Worm (Caenorhabditis elegans) whole organism, L1 larva: ENCODE measurements around the gene F18F11.4.

Experiments used
- C04F5.9 ChIP-seq: sonication (generic microtip); optimal IDR thresholded peaks from 2 replicates; lab custom pipeline; 2016; ENCODE audit warnings: missing genetic modification characterization, missing compliant biosample characterization
- C16A3.4 ChIP-seq: fragments of 150-350 bp; optimal IDR thresholded peaks from 2 replicates; lab custom pipeline; 2014; ENCODE audit warnings: missing biosample characterization, missing genetic modification characterization
- F16B12.6 ChIP-seq: fragments of 150-350 bp; optimal IDR thresholded peaks from 2 replicates; lab custom pipeline; 2014; ENCODE audit warnings: missing biosample characterization, missing genetic modification characterization
- aha-1 ChIP-seq: fragments of 150-350 bp; optimal IDR thresholded peaks from 2 replicates; lab custom pipeline; 2014; ENCODE audit warnings: missing biosample characterization, missing genetic modification characterization
- alr-1 ChIP-seq: fragments of 200-800 bp; sonication (Bioruptor generic); optimal IDR thresholded peaks from 2 replicates; lab custom pipeline; 2018; ENCODE audit warnings: borderline replicate concordance, mild to moderate bottlenecking, missing genetic modification characterization, missing compliant biosample characterization
- aly-2 ChIP-seq: fragments of 150-350 bp; optimal IDR thresholded peaks from 2 replicates; lab custom pipeline; 2014; ENCODE audit warnings: missing biosample characterization, missing genetic modification characterization
- blmp-1 ChIP-seq: fragments of 150-350 bp; optimal IDR thresholded peaks from 2 replicates; lab custom pipeline; 2014; ENCODE audit warnings: missing biosample characterization, missing genetic modification characterization
- ceh-63 ChIP-seq: fragments of 200-800 bp; sonication (Bioruptor generic); optimal IDR thresholded peaks from 2 replicates; lab custom pipeline; 2018; ENCODE audit warnings: mild to moderate bottlenecking, missing genetic modification characterization, missing compliant biosample characterization
- efl-1 ChIP-seq, 4 experiments: fragments of 150-350 bp; optimal IDR thresholded peaks in 3 of 4; peaks in 1 of 4; 1 replicate in 1 of 4; 2 replicates in 3 of 4; lab custom pipeline; 2014; ENCODE audit warnings: missing biosample characterization in 2 of 4, missing genetic modification characterization in 2 of 4, missing genetic modification reagents in 2 of 4
- efl-3 ChIP-seq: fragments of 200-800 bp; sonication (Bioruptor generic); optimal IDR thresholded peaks from 2 replicates; lab custom pipeline; 2018; ENCODE audit warnings: mild to moderate bottlenecking, missing genetic modification characterization, missing compliant biosample characterization
- elt-2 ChIP-seq: sonication (generic microtip); optimal IDR thresholded peaks from 2 replicates; lab custom pipeline; 2016; ENCODE audit warnings: missing genetic modification characterization, mild to moderate bottlenecking, inconsistent platforms, missing compliant biosample characterization, missing genetic modification reagents
- elt-3 ChIP-seq, 6 experiments: fragments of 150-350 bp in 1 of 6; sonication (generic microtip); optimal IDR thresholded peaks; 2 replicates each; lab custom pipeline; 2017 to 2018; ENCODE audit warnings: missing biosample characterization in 6 of 6, missing genetic modification characterization in 6 of 6, inconsistent platforms in 1 of 6
- fkh-4 ChIP-seq: sonication (generic microtip); optimal IDR thresholded peaks from 2 replicates; lab custom pipeline; 2016; ENCODE audit warnings: missing compliant biosample characterization, missing genetic modification characterization, borderline replicate concordance
- fos-1 ChIP-seq: fragments of 150-350 bp; optimal IDR thresholded peaks from 2 replicates; lab custom pipeline; 2014; ENCODE audit warnings: missing biosample characterization, missing genetic modification characterization
- lin-35 ChIP-seq, 2 experiments: fragments of 150-350 bp; optimal IDR thresholded peaks; 2 replicates each; lab custom pipeline; 2014; ENCODE audit warnings: missing biosample characterization in 2 of 2, missing genetic modification characterization in 2 of 2, missing genetic modification reagents in 2 of 2
- lsy-2 ChIP-seq, 2 experiments: fragments of 150-350 bp; optimal IDR thresholded peaks; 2 replicates each; lab custom pipeline; 2014; ENCODE audit warnings: missing biosample characterization in 2 of 2, missing genetic modification characterization in 2 of 2
- mdl-1 ChIP-seq, 2 experiments: fragments of 150-350 bp; optimal IDR thresholded peaks; 2 replicates each; lab custom pipeline; 2014 to 2017; ENCODE audit warnings: missing biosample characterization in 2 of 2, missing genetic modification characterization in 2 of 2, inconsistent platforms in 1 of 2
- mep-1 ChIP-seq: fragments of 150-350 bp; optimal IDR thresholded peaks from 2 replicates; lab custom pipeline; 2014; ENCODE audit warnings: missing biosample characterization, missing genetic modification characterization
- nhr-11 ChIP-seq: fragments of 150-350 bp; optimal IDR thresholded peaks from 2 replicates; lab custom pipeline; 2014; ENCODE audit warnings: missing biosample characterization, missing genetic modification characterization
- nhr-19 ChIP-seq: fragments of 200-800 bp; sonication (Bioruptor generic); conservative IDR thresholded peaks from 2 replicates; pipeline ENCODE4 v1.3.6; 2022; ENCODE audit warnings: missing genetic modification characterization, missing compliant biosample characterization
- nhr-71 ChIP-seq: sonication (generic microtip); optimal IDR thresholded peaks from 2 replicates; lab custom pipeline; 2016; ENCODE audit warnings: mild to moderate bottlenecking, missing genetic modification characterization, moderate library complexity, missing compliant biosample characterization
- nhr-76 ChIP-seq: sonication (generic microtip); optimal IDR thresholded peaks from 2 replicates; lab custom pipeline; 2017; ENCODE audit warnings: missing biosample characterization, missing genetic modification characterization
- nhr-77 ChIP-seq: fragments of 150-350 bp; optimal IDR thresholded peaks from 2 replicates; lab custom pipeline; 2014; ENCODE audit warnings: missing biosample characterization, missing genetic modification characterization
- pax-3 ChIP-seq: fragments of 200-800 bp; sonication (Bioruptor generic); optimal IDR thresholded peaks from 2 replicates; lab custom pipeline; 2018; ENCODE audit warnings: mild to moderate bottlenecking, missing genetic modification characterization, moderate library complexity, missing compliant biosample characterization
- rnt-1 ChIP-seq: sonication (generic microtip); optimal IDR thresholded peaks from 2 replicates; lab custom pipeline; 2016; ENCODE audit warnings: mild to moderate bottlenecking, missing genetic modification characterization, moderate library complexity, missing compliant biosample characterization
- skn-1 ChIP-seq: fragments of 150-350 bp; optimal IDR thresholded peaks from 2 replicates; lab custom pipeline; 2014; ENCODE audit warnings: missing biosample characterization, missing genetic modification characterization
- sptf-1 ChIP-seq: fragments of 150-350 bp; optimal IDR thresholded peaks from 2 replicates; lab custom pipeline; 2014; ENCODE audit warnings: missing biosample characterization, missing genetic modification characterization
- tbx-2 ChIP-seq: sonication (generic microtip); optimal IDR thresholded peaks from 2 replicates; lab custom pipeline; 2016; ENCODE audit warnings: missing genetic modification characterization, missing compliant biosample characterization
- unc-30 ChIP-seq: sonication (generic microtip); optimal IDR thresholded peaks from 2 replicates; lab custom pipeline; 2017; ENCODE audit warnings: missing biosample characterization, missing genetic modification characterization
- unc-86 ChIP-seq: sonication (generic microtip); optimal IDR thresholded peaks from 2 replicates; lab custom pipeline; 2016; ENCODE audit warnings: missing genetic modification characterization, missing compliant biosample characterization
- vab-15 ChIP-seq: sonication (generic microtip); optimal IDR thresholded peaks from 2 replicates; lab custom pipeline; 2017; ENCODE audit warnings: missing genotype, mild to moderate bottlenecking, missing genetic modification characterization, missing compliant biosample characterization
- xbp-1 ChIP-seq: sonication (generic microtip); optimal IDR thresholded peaks from 2 replicates; lab custom pipeline; 2016; ENCODE audit warnings: missing genetic modification characterization, missing compliant biosample characterization
- ztf-11 ChIP-seq, 2 experiments: sonication (generic microtip); optimal IDR thresholded peaks; 2 replicates each; lab custom pipeline; 2016 to 2017; ENCODE audit warnings: missing genetic modification characterization in 2 of 2, missing biosample characterization in 1 of 2, missing compliant biosample characterization in 1 of 2

The F18F11.4 gene

DNA sequence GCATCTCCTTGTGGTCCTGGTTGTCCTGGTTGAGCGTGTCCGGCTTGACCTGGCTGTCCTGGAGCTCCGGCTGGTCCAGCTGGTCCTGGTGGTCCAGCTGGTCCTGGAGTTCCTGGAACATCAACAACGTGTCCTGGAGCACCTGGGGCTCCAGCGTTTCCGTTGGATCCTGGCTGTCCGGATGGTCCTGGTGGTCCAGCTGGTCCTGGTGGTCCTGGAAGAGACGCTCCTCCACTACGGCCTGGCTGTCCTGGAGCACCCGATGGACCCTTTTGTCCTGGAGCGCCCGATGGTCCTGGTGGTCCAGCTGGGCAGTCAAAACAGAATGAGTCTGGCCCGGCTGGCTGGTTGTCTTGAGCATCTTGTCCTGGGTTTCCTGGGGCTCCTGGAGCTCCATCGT, 5.0 kb upstream of the F18F11.4 start:
- TF ChIP-seq efl-3 (no peak), C16A3.4 (tag; lab: Kevin White, UChicago) (no peak), efl-1 (optimal IDR thresholded peaks at IDR 0.05; lab: Kevin White, UChicago) (no peak), efl-1 (GFP tag; optimal IDR thresholded peaks at IDR 0.05 in 1 of 2; lab: Kevin White, UChicago) (no peak), xbp-1 (tag; lab: Kevin White, UChicago) (no peak), sptf-1 (tag; lab: Kevin White, UChicago) (no peak), unc-30 (tag; lab: Kevin White, UChicago) (no peak), alr-1 (no peak)

DNA sequence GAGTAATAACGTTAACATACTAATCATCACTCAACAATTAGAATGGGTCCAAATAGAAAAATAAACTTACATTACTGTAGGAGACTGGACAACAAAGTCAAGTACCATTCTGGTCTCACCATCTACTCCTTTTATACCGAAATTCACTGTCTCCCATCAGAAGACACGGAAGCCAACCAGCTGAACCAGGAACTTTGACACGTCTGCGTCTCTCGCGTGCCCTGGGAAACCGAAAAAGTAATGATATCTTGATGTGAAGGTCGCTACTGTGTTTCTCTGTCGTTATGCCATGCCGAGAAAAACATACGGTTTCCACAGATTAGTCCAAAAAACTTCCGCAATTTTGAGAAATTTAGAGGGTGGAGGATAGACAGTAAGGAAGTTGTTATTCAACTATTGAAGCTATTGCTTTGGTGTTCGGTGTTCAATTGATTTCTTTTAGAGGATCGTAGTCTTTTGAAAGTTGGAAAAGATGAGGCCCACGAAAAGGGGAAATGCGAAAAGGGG, 4.0 kb upstream of the F18F11.4 start, which contains the start of gene col-101:
col-101 (minus strand) TSS at position 457 of the 507 bp plus-strand sequence.
- TF ChIP-seq fkh-4 (tag; lab: Kevin White, UChicago) (no peak), nhr-71 (no peak), unc-86 (tag; lab: Kevin White, UChicago) (no peak), nhr-11 (tag; lab: Kevin White, UChicago) (no peak), aha-1 (no peak), efl-1 (optimal IDR thresholded peaks at IDR 0.05; lab: Kevin White, UChicago) (no peak), efl-1 (GFP tag; optimal IDR thresholded peaks at IDR 0.05 in 1 of 2; lab: Kevin White, UChicago) (peak in 1 of 2 experiments; percentile 75), mdl-1 (tag; optimal IDR thresholded peaks at IDR 0.05; lab: Kevin White, UChicago) (no peak), mep-1 (tag; lab: Kevin White, UChicago) (peak; percentile 18), blmp-1 (peak; percentile 42), pax-3 (tag; lab: Kevin White, UChicago) (no peak), tbx-2 (tag; lab: Kevin White, UChicago) (peak; percentile 52), ztf-11 (tag; optimal IDR thresholded peaks at IDR 0.05; lab: Kevin White, UChicago) (no peak), skn-1 (tag; lab: Kevin White, UChicago) (no peak), elt-3 (tag; optimal IDR thresholded peaks at IDR 0.05; lab: Kevin White, UChicago) (peak in 1 of 6 experiments; percentile 28)

DNA sequence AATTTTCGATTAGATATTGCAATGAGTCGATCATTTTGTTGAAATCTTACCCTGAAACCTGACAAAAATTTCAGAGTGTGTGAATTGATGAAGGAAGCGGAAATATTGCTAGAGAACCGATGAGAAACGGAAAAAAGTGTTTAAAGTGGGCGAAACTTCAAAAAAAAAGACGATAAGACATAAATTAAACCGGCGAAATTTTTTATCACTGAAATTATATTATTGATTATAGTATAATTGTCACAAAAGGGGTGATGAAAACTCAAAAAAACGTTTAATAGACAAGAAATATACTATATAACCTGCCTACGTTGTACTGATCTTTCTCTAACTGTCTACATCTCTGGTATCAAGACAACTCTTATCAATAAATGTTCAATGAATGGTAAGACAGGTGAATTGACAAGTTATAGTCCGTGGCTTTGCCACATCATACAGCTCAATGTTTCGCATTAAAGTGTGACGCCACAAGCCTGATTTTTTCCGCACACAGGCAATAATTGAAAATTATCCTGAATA, 6.6 kb downstream of the F18F11.4 start, which contains the start of gene pxmp-4:
pxmp-4 (minus strand) TSS at position 51 of the 519 bp plus-strand sequence.
- peak; percentile 50 for TF ChIP-seq elt-2
- peak in 1 of 2 experiments; percentile 27 for TF ChIP-seq lin-35 (GFP tag; optimal IDR thresholded peaks at IDR 0.05; lab: Kevin White, UChicago)
- no peak for TF ChIP-seq efl-1 (optimal IDR thresholded peaks at IDR 0.05; lab: Kevin White, UChicago)
- peak in 1 of 2 experiments; percentile 43 for TF ChIP-seq efl-1 (GFP tag; optimal IDR thresholded peaks at IDR 0.05 in 1 of 2; lab: Kevin White, UChicago)
- TF ChIP-seq aly-2 (tag; lab: Kevin White, UChicago), result no peak

DNA sequence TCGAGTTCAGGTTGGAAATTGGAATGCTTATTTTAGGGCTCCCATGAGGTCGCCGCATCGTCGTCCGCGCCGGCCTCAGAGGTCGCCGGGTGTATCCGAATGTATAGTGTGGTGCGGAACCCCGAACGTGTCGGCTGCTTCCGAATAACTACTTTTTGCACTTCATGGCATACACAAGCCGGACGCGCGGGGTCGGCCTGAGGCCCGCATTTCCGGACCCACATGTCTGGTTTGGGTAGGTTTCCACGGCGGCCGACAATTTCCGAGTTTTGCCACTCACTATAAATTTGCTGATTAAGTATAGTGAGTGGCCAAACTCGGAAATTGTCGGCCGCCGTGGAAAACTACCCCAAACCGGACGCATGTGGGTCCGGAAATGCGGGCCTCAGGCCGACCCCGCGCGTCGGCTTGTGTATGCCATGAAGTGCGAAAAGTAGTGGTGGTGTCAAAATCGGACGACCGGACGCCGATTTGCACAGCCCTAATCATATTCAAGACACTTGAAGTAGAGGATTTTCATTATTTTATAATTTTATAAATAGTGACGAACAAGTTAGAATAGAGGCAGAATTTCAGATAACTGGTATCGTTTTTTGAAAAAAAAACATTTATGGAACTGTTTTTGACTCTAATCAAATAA, 7.7 kb downstream of the F18F11.4 start:
- TF ChIP-seq F16B12.6 (tag; lab: Kevin White, UChicago) (no peak), nhr-76 (no peak), lsy-2 (tag; optimal IDR thresholded peaks at IDR 0.05; lab: Kevin White, UChicago) (no peak), nhr-71 (no peak), nhr-77 (no peak), ceh-63 (GFP tag; lab: Kevin White, UChicago) (no peak), rnt-1 (no peak), elt-2 (no peak), nhr-19 (GFP tag; lab: Robert Waterston, UW) (no peak), fos-1 (tag; lab: Kevin White, UChicago) (no peak), tbx-2 (tag; lab: Kevin White, UChicago) (no peak), C04F5.9 (tag; lab: Kevin White, UChicago) (no peak), vab-15 (tag; lab: Kevin White, UChicago) (no peak), unc-86 (tag; lab: Kevin White, UChicago) (no peak)
